Fruit fly (Drosophila melanogaster): ENCODE results near the gene Argk2.
A peak's percentile ranks its signal among the peaks of the same experiment; 100 is the strongest.

Argk2 gene

dm6 chr3L:9032871-9033270, 14.4 kb upstream of the Argk2 start (continued):
- TF ChIP-seq bab2 (GFP tag; optimal IDR thresholded peaks at IDR 0.05) (no peak), CG43689 (GFP tag; IDR thresholded peaks at IDR 0.05) (no peak), fd102C (GFP tag; optimal IDR thresholded peaks at IDR 0.05) (no peak), CG4854 (GFP tag; optimal IDR thresholded peaks at IDR 0.05) (no peak), sens-2 (GFP tag; IDR thresholded peaks at IDR 0.05) (no peak), CG12744 (GFP tag; optimal IDR thresholded peaks at IDR 0.05) (no peak), CG42726 (GFP tag; IDR thresholded peaks at IDR 0.05; ENCODE audit: partially characterized antibody) (no peak), ac (GFP tag; optimal IDR thresholded peaks at IDR 0.05) (no peak), Dfd (GFP tag; optimal IDR thresholded peaks at IDR 0.05) (no peak), CG14710 (tag; optimal IDR thresholded peaks at IDR 0.05) (peak; percentile 32), CG4282 (GFP tag; optimal IDR thresholded peaks at IDR 0.05) (no peak), z (GFP tag; IDR thresholded peaks at IDR 0.05) (no peak), Hmx (GFP tag; optimal IDR thresholded peaks at IDR 0.05) (no peak), CG15479 (GFP tag; optimal IDR thresholded peaks at IDR 0.05) (no peak), CG17385 (GFP tag; optimal IDR thresholded peaks at IDR 0.05) (no peak), nerfin-1 (tag; optimal IDR thresholded peaks at IDR 0.05) (no peak), CG4328 (GFP tag; optimal IDR thresholded peaks at IDR 0.05) (no peak), Fer2 (tag; optimal IDR thresholded peaks at IDR 0.05) (no peak), D19A (tag; optimal IDR thresholded peaks at IDR 0.05) (no peak), pnt (GFP tag; optimal IDR thresholded peaks at IDR 0.05) (no peak), twi (tag; optimal IDR thresholded peaks at IDR 0.05) (no peak), her (GFP tag; optimal IDR thresholded peaks at IDR 0.05) (no peak), gce (GFP tag; IDR thresholded peaks at IDR 0.05) (no peak), CG30403 (GFP tag; optimal IDR thresholded peaks at IDR 0.05) (no peak), dmrt99B (tag; optimal IDR thresholded peaks at IDR 0.05) (peak; percentile 28), CG10431 (GFP tag; optimal IDR thresholded peaks at IDR 0.05) (no peak), CG11247 (GFP tag; IDR thresholded peaks at IDR 0.05) (no peak), CG2889 (GFP tag; IDR thresholded peaks at IDR 0.05) (no peak), CG14965 (GFP tag; optimal IDR thresholded peaks at IDR 0.05; ENCODE audit: borderline replicate concordance) (no peak), Aef1 (GFP tag; IDR thresholded peaks at IDR 0.05) (no peak), mirr (GFP tag; optimal IDR thresholded peaks at IDR 0.05) (no peak), CG13287 (GFP tag; IDR thresholded peaks at IDR 0.05; ENCODE audit: partially characterized antibody) (no peak), CG7271 (tag; optimal IDR thresholded peaks at IDR 0.05) (no peak), HLH54F (GFP tag; optimal IDR thresholded peaks at IDR 0.05) (no peak), CG11695 (GFP tag; IDR thresholded peaks at IDR 0.05) (no peak), Lpt (GFP tag; optimal IDR thresholded peaks at IDR 0.05) (no peak), Jarid2 (GFP tag; optimal IDR thresholded peaks at IDR 0.05) (no peak), dpn (GFP tag; optimal IDR thresholded peaks at IDR 0.05) (no peak), fu2 (GFP tag; optimal IDR thresholded peaks at IDR 0.05) (no peak), CG1602 (GFP tag; optimal IDR thresholded peaks at IDR 0.05) (no peak), CG17328 (GFP tag; IDR thresholded peaks at IDR 0.05) (no peak), Drgx (GFP tag; IDR thresholded peaks at IDR 0.05) (no peak), zen2 (GFP tag; IDR thresholded peaks at IDR 0.05; ENCODE audit: partially characterized antibody) (no peak), CG3838 (GFP tag; optimal IDR thresholded peaks at IDR 0.05) (no peak), pho (GFP tag; optimal IDR thresholded peaks at IDR 0.05) (no peak), psq (GFP tag; optimal IDR thresholded peaks at IDR 0.05) (no peak), CG32532 (GFP tag; IDR thresholded peaks at IDR 0.05) (no peak), Neu2 (GFP tag; optimal IDR thresholded peaks at IDR 0.05; ENCODE audit: borderline replicate concordance) (no peak), trh (GFP tag; optimal IDR thresholded peaks at IDR 0.05) (no peak), CG1024 (GFP tag; IDR thresholded peaks at IDR 0.05) (no peak), bsh (GFP tag; optimal IDR thresholded peaks at IDR 0.05) (peak in 1 of 2 experiments; percentile 45), emc (GFP tag; optimal IDR thresholded peaks at IDR 0.05) (no peak)
